Fruit fly (Drosophila melanogaster) whole organism, wandering third instar larva: ENCODE measurements around the gene CG8543.
"Not testable (repeated sequence)": the region's sequence is repeated elsewhere in the genome, so short reads cannot be mapped to it uniquely, and the experiment has no call there.

Source experiments
- Abd-B ChIP-seq: fragments of >200 bp; optimal IDR thresholded peaks from 2 replicates; lab custom pipeline; 2017; ENCODE audit warnings: missing biosample characterization, missing genetic modification characterization
- CG32264 ChIP-seq: fragments of 200-800 bp; sonication (Bioruptor generic); optimal IDR thresholded peaks from 2 replicates; lab custom pipeline; 2016; ENCODE audit warnings: missing biosample characterization, missing genetic modification characterization
- CG9705 ChIP-seq: fragments of 200-800 bp; sonication (Bioruptor generic); optimal IDR thresholded peaks from 2 replicates; lab custom pipeline; 2018; ENCODE audit warnings: missing biosample characterization, mild to moderate bottlenecking, missing genetic modification characterization
- CrebA ChIP-seq: fragments of 200-800 bp; sonication (Bioruptor generic); optimal IDR thresholded peaks from 2 replicates; lab custom pipeline; 2016; ENCODE audit warnings: missing biosample characterization, mild to moderate bottlenecking, missing genetic modification characterization, borderline replicate concordance
- Dfd ChIP-seq: fragments of >200 bp; optimal IDR thresholded peaks from 2 replicates; lab custom pipeline; 2017; ENCODE audit warnings: missing biosample characterization, missing genetic modification characterization
- Dif ChIP-seq: fragments of 200-275, 200-300 bp; sonication (Bioruptor generic); optimal IDR thresholded peaks from 2 replicates; lab custom pipeline; 2018; ENCODE audit warnings: missing biosample characterization, missing genetic modification characterization; ENCODE audit not compliant: partially characterized antibody
- GATAd ChIP-seq: sonication (Bioruptor generic); optimal IDR thresholded peaks from 2 replicates; lab custom pipeline; 2016; ENCODE audit warnings: missing biosample characterization, missing genetic modification characterization
- HLH106 ChIP-seq: fragments of 200-800 bp; optimal IDR thresholded peaks from 3 replicates; lab custom pipeline; 2019; ENCODE audit warnings: missing biosample characterization, mild to moderate bottlenecking, missing genetic modification characterization, moderate library complexity
- Hnf4 ChIP-seq: fragments of 200-800 bp; sonication (Bioruptor generic); optimal IDR thresholded peaks from 2 replicates; lab custom pipeline; 2016; ENCODE audit warnings: missing biosample characterization, mild to moderate bottlenecking, missing genetic modification characterization
- Hr83 ChIP-seq: fragments of 200-300 bp; sonication (Bioruptor generic); optimal IDR thresholded peaks from 2 replicates; lab custom pipeline; 2016; ENCODE audit warnings: missing biosample characterization, mild to moderate bottlenecking, missing genetic modification characterization, moderate library complexity; ENCODE audit not compliant: poor library complexity, severe bottlenecking
- Jra ChIP-seq: sonication (Bioruptor generic); optimal IDR thresholded peaks from 2 replicates; lab custom pipeline; 2016; ENCODE audit warnings: missing biosample characterization, missing genetic modification characterization
- Mio ChIP-seq: sonication (Bioruptor generic); optimal IDR thresholded peaks from 2 replicates; lab custom pipeline; 2016; ENCODE audit warnings: missing biosample characterization, missing genetic modification characterization
- Myc ChIP-seq: fragments of >200 bp; optimal IDR thresholded peaks from 2 replicates; lab custom pipeline; 2017
- N ChIP-seq: fragments of >200 bp; optimal IDR thresholded peaks from 2 replicates; lab custom pipeline; 2018; ENCODE audit warnings: missing biosample characterization, missing external identifiers, missing genetic modification characterization
- Sp1 ChIP-seq: fragments of 200-800 bp; sonication (Bioruptor generic); optimal IDR thresholded peaks from 3 replicates; lab custom pipeline; 2019; ENCODE audit warnings: missing biosample characterization, mild to moderate bottlenecking, missing genetic modification characterization, moderate library complexity
- br ChIP-seq: fragments of 200-800 bp; sonication (Bioruptor generic); optimal IDR thresholded peaks from 2 replicates; lab custom pipeline; 2016; ENCODE audit warnings: missing biosample characterization, missing genetic modification characterization
- dl ChIP-seq, 2 experiments: fragments of 175-275, 200-275 bp in 1 of 2; fragments of 200-275 bp in 1 of 2; sonication (Bioruptor generic); optimal IDR thresholded peaks; lab custom pipeline; 2018; ENCODE audit warnings: mild to moderate bottlenecking in 2 of 2, missing biosample characterization in 2 of 2, missing genetic modification characterization in 2 of 2, moderate library complexity in 2 of 2; ENCODE audit not compliant: partially characterized antibody in 2 of 2, insufficient read depth in 1 of 2
- dmrt93B ChIP-seq: fragments of 200-800 bp; sonication (Bioruptor generic); optimal IDR thresholded peaks from 2 replicates; lab custom pipeline; 2018; ENCODE audit warnings: missing biosample characterization, mild to moderate bottlenecking, missing genetic modification characterization
- dsf ChIP-seq: sonication (Bioruptor generic); optimal IDR thresholded peaks from 2 replicates; lab custom pipeline; 2016; ENCODE audit warnings: missing biosample characterization, missing genetic modification characterization, borderline replicate concordance
- ey ChIP-seq: fragments of 200-800 bp; sonication (Bioruptor generic); optimal IDR thresholded peaks from 2 replicates; lab custom pipeline; 2016; ENCODE audit warnings: missing biosample characterization, missing genetic modification characterization
- foxo ChIP-seq, 2 experiments: fragments of 200-800 bp; sonication (Bioruptor generic); optimal IDR thresholded peaks; 2 replicates in 1 of 2; 3 replicates in 1 of 2; lab custom pipeline; 2016 to 2017; ENCODE audit warnings: missing biosample characterization in 2 of 2, missing genetic modification characterization in 2 of 2
- fru ChIP-seq: fragments of 200-800 bp; sonication (Bioruptor generic); optimal IDR thresholded peaks from 3 replicates; lab custom pipeline; 2016; ENCODE audit warnings: missing biosample characterization, mild to moderate bottlenecking, missing genetic modification characterization
- h ChIP-seq: fragments of 200-800 bp; sonication (Bioruptor generic); optimal IDR thresholded peaks from 3 replicates; lab custom pipeline; 2016; ENCODE audit warnings: missing biosample characterization, mild to moderate bottlenecking, missing genetic modification characterization
- pan ChIP-seq: fragments of >200 bp; optimal IDR thresholded peaks from 2 replicates; lab custom pipeline; 2017
- psq ChIP-seq: fragments of 200-800 bp; sonication (Bioruptor generic); optimal IDR thresholded peaks from 3 replicates; lab custom pipeline; 2017; ENCODE audit warnings: missing biosample characterization, mild to moderate bottlenecking, missing genetic modification characterization, moderate library complexity
- rgr ChIP-seq: fragments of 200-800 bp; sonication (Bioruptor generic); optimal IDR thresholded peaks from 3 replicates; lab custom pipeline; 2016; ENCODE audit warnings: missing biosample characterization, mild to moderate bottlenecking, missing genetic modification characterization
- sage ChIP-seq: fragments of 200-800 bp; sonication (Bioruptor generic); optimal IDR thresholded peaks from 2 replicates; lab custom pipeline; 2016; ENCODE audit warnings: missing biosample characterization, mild to moderate bottlenecking, missing genetic modification characterization
- sv ChIP-seq: fragments of 200-800 bp; sonication (Bioruptor generic); optimal IDR thresholded peaks from 3 replicates; lab custom pipeline; 2016; ENCODE audit warnings: missing biosample characterization, missing genetic modification characterization
- tai ChIP-seq: sonication (Bioruptor generic); optimal IDR thresholded peaks from 2 replicates; lab custom pipeline; 2016; ENCODE audit warnings: missing biosample characterization, missing genetic modification characterization
- usp ChIP-seq: fragments of >200 bp; optimal IDR thresholded peaks from 2 replicates; lab custom pipeline; 2017; ENCODE audit warnings: missing biosample characterization, missing genetic modification characterization

CG8543 gene

dm6 chr3L:7506117-7506516 is 36.0 kb upstream of the CG8543 start, which contains the start of gene CG7548:
TSS of gene CG7548 (minus strand) at chr3L:7506217.
- TF ChIP-seq Abd-B (no peak), h (no peak), dl (GFP tag; optimal IDR thresholded peaks at IDR 0.05; lab: Kevin White, UChicago; ENCODE audit: insufficient read depth in 1 of 2, partially characterized antibody in 2 of 2) (no peak), N (no peak), Mio (GFP tag; lab: Kevin White, UChicago) (no peak), CrebA (no peak), CG32264 (GFP tag; lab: Kevin White, UChicago) (no peak), usp (GFP tag; lab: Kevin White, UChicago) (no peak), Jra (GFP tag; lab: Kevin White, UChicago) (no peak), fru (GFP tag; lab: Kevin White, UChicago) (no peak), HLH106 (no peak)

DNA sequence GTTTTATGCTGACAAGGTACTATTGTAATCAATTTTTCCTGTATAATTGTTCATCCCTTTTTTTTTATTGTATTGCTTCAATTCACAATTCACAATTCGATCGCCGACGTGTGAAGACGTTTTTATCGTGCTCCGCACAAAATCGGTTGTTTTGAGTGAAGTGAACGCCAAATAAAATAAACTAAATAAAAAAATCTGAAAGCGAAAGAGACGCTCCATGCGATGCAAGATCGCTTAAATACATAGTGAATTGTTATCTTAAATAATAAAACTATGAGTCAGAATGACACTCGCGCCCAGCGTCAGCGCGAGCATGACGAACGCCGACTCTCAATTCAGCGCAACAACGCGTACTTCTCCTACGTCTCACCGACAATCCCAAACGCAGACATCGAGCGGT is 28.6 kb upstream of the CG8543 start, which contains the start of gene CG8539:
Gene CG8539, minus strand, starts transcription at position 101 of the 400 bp plus-strand sequence.
- not testable (repeated sequence) for TF ChIP-seq h; Hnf4; dmrt93B (GFP tag; lab: Kevin White, UChicago)

DNA sequence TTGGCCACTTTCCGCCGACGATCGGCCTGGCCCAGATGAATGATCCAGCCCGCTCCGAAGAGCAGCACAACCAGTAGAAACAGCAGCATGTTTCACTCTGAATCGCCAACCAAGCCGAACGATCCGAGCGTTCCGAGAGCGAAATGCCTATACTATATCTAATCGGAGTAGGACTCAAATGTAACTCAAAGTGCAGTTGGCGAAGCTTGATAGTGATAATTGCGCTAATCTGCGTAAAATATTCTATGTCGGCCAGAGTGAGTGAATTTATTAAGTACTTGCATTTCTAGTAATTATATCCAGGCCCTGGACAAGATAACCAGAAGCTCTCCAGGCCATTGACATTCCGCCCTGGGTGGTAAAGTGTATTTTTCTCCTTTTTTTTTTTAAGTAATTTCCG is 26.0 kb upstream of the CG8543 start, which contains the start of gene Cyp4d8:
Gene Cyp4d8, minus strand, starts transcription at position 101 of the 400 bp plus-strand sequence.
- TF ChIP-seq fru (GFP tag; lab: Kevin White, UChicago) (no peak), Hr83 (GFP tag; lab: Kevin White, UChicago) (no peak), Abd-B (no peak), CG32264 (GFP tag; lab: Kevin White, UChicago) (no peak), br (no peak), GATAd (GFP tag; lab: Kevin White, UChicago) (no peak), dsf (GFP tag; lab: Kevin White, UChicago) (no peak), pan (no peak), Jra (GFP tag; lab: Kevin White, UChicago) (no peak), Sp1 (no peak), dmrt93B (GFP tag; lab: Kevin White, UChicago) (no peak), CG9705 (no peak), h (no peak)

DNA sequence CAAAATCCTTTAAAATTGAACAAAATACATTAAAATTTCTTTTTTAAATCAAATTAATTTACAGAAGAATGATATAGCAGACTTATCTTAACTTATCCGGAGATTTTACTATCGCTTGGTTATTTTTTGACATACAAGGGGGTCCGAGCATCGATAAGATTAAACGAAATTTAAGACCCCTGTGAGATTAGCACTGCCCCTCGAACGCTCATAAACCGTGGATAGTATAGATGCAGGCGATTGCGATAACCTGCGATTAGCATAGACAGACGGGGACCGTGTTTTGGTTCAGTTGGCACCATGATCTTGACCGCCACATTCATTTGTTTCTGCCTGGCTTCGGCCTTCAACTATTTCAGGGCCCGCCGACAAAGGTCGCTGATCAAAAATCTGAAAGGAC is 21.5 kb upstream of the CG8543 start, which contains the start of gene Cyp316a1:
Gene Cyp316a1, plus strand, starts transcription at position 301 of the 400 bp plus-strand sequence.
- TF ChIP-seq foxo (GFP tag; optimal IDR thresholded peaks at IDR 0.05; lab: Kevin White, UChicago) (no peak), HLH106 (no peak), sage (no peak)
- TF ChIP-seq, all 38 proteins: peak for 0

- no peak for TF ChIP-seq sv (GFP tag; lab: Kevin White, UChicago)
- TF ChIP-seq tai (GFP tag; lab: Kevin White, UChicago): no peak
- no peak for TF ChIP-seq fru (GFP tag; lab: Kevin White, UChicago)
- no peak for TF ChIP-seq dl (GFP tag; optimal IDR thresholded peaks at IDR 0.05; lab: Kevin White, UChicago; ENCODE audit: insufficient read depth in 1 of 2, partially characterized antibody in 2 of 2)
- no peak for TF ChIP-seq ey (GFP tag; lab: Kevin White, UChicago)
- no peak for TF ChIP-seq N
- TF ChIP-seq psq (GFP tag; lab: Kevin White, UChicago): no peak
- no peak for TF ChIP-seq GATAd (GFP tag; lab: Kevin White, UChicago)
- no peak for TF ChIP-seq Mio (GFP tag; lab: Kevin White, UChicago)
- TF ChIP-seq rgr: no peak
Observed at dm6 chr3L:7485667-7486066, 15.6 kb upstream of the CG8543 start, which contains the start of gene mthl6. TSS of gene mthl6 (plus strand) at chr3L:7485967.

- TF ChIP-seq Dfd (GFP tag; lab: Kevin White, UChicago): no peak
- TF ChIP-seq Mio (GFP tag; lab: Kevin White, UChicago): no peak
- no peak for TF ChIP-seq br
- TF ChIP-seq Hr83 (GFP tag; lab: Kevin White, UChicago): no peak
- no peak for TF ChIP-seq Dif (GFP tag; lab: Kevin White, UChicago)
- TF ChIP-seq fru (GFP tag; lab: Kevin White, UChicago): no peak
- no peak for TF ChIP-seq Myc (lab: Kevin White, UChicago)
- TF ChIP-seq pan: no peak
- no peak for TF ChIP-seq Sp1
- TF ChIP-seq Jra (GFP tag; lab: Kevin White, UChicago): no peak
- TF ChIP-seq foxo (GFP tag; optimal IDR thresholded peaks at IDR 0.05; lab: Kevin White, UChicago): no peak
- TF ChIP-seq dmrt93B (GFP tag; lab: Kevin White, UChicago): no peak
Observed at dm6 chr3L:7475270-7475669, 5.2 kb upstream of the CG8543 start, which contains the start of gene CG43292. TSS of gene CG43292 (plus strand) at chr3L:7475570.
